Fruit fly (Drosophila melanogaster) whole organism, embryonic: Measurements from ENCODE around the gene CG31760.
A peak's percentile ranks its signal among the peaks of the same experiment; 100 is the strongest.

Experiments
- Asciz ChIP-seq: fragments of 200-800 bp; sonication (Bioruptor generic); optimal IDR thresholded peaks from 2 replicates; lab custom pipeline; 2017; ENCODE audit warnings: missing biosample characterization, mild to moderate bottlenecking, missing genetic modification characterization, missing genetic modification reagents
- CG1024 ChIP-seq: fragments of 200-800 bp; sonication (Bioruptor generic); IDR thresholded peaks from 2 replicates; pipeline ENCODE4 v1.3.6; 2022; ENCODE audit warnings: missing biosample characterization, missing genetic modification characterization
- CG10431 ChIP-seq: fragments of 200-800 bp; sonication (Bioruptor generic); optimal IDR thresholded peaks from 3 replicates; lab custom pipeline; 2018; ENCODE audit warnings: missing biosample characterization, mild to moderate bottlenecking, missing genetic modification characterization
- CG11398 ChIP-seq: fragments of 200-800 bp; sonication (Bioruptor generic); optimal IDR thresholded peaks from 2 replicates; lab custom pipeline; 2016; ENCODE audit warnings: missing biosample characterization, missing genetic modification characterization
- CG13775 ChIP-seq: fragments of 200-800 bp; sonication (Bioruptor generic); optimal IDR thresholded peaks from 3 replicates; lab custom pipeline; 2017; ENCODE audit warnings: missing biosample characterization, mild to moderate bottlenecking, missing genetic modification characterization
- CG15514 ChIP-seq: fragments of 200-800 bp; sonication (Bioruptor generic); optimal IDR thresholded peaks from 3 replicates; lab custom pipeline; 2017; ENCODE audit warnings: missing biosample characterization, missing genetic modification characterization, mild to moderate bottlenecking, moderate library complexity, missing genetic modification reagents
- CG1603 ChIP-seq: fragments of 200-800 bp; sonication (Bioruptor generic); optimal IDR thresholded peaks from 2 replicates; lab custom pipeline; 2019; ENCODE audit warnings: missing biosample characterization, mild to moderate bottlenecking, missing genetic modification characterization, moderate library complexity
- CG1647 ChIP-seq: fragments of 200-800 bp; sonication (Bioruptor generic); optimal IDR thresholded peaks from 3 replicates; lab custom pipeline; 2016; ENCODE audit warnings: missing biosample characterization, missing genetic modification characterization
- CG16779 ChIP-seq: fragments of 200-800 bp; sonication (Bioruptor generic); IDR thresholded peaks from 2 replicates; pipeline ENCODE4 v1.3.6; 2022; ENCODE audit warnings: missing biosample characterization, missing genetic modification characterization
- CG17328 ChIP-seq: fragments of 200-800 bp; sonication (Bioruptor generic); IDR thresholded peaks from 2 replicates; pipeline ENCODE4 v1.3.6; 2022; ENCODE audit warnings: missing biosample characterization, missing genetic modification characterization
- CG17361 ChIP-seq: fragments of 200-800 bp; sonication (Bioruptor generic); IDR thresholded peaks from 3 replicates; pipeline ENCODE4 v1.3.6; 2022; ENCODE audit warnings: missing biosample characterization, missing genetic modification characterization
- CG32532 ChIP-seq: fragments of 200-800 bp; sonication (Bioruptor generic); IDR thresholded peaks from 2 replicates; pipeline ENCODE4 v1.3.6; 2022; ENCODE audit warnings: missing biosample characterization, missing genetic modification characterization
- CG3995 ChIP-seq: fragments of 200-800 bp; sonication (Bioruptor generic); optimal IDR thresholded peaks from 3 replicates; lab custom pipeline; 2016; ENCODE audit warnings: missing biosample characterization, missing genetic modification characterization
- CG4854 ChIP-seq: fragments of 200-800 bp; sonication (Bioruptor generic); optimal IDR thresholded peaks from 2 replicates; lab custom pipeline; 2016; ENCODE audit warnings: missing biosample characterization, missing genetic modification characterization, inconsistent platforms
- CG7963 ChIP-seq: fragments of 200-800 bp; sonication (Bioruptor generic); IDR thresholded peaks from 3 replicates; pipeline ENCODE4 v1.3.6; 2022; ENCODE audit warnings: missing biosample characterization, missing genetic modification characterization; ENCODE audit not compliant: partially characterized antibody
- Doc3 ChIP-seq: fragments of 200-800 bp; sonication (Bioruptor generic); IDR thresholded peaks from 3 replicates; pipeline ENCODE4 v1.3.6; 2022; ENCODE audit warnings: missing biosample characterization, missing genetic modification characterization; ENCODE audit not compliant: partially characterized antibody
- Ets65A ChIP-seq: fragments of 200-800 bp; sonication (Bioruptor generic); peaks from one replicate; lab custom pipeline; 2016; ENCODE audit warnings: missing biosample characterization, missing genetic modification characterization
- HLHmδ ChIP-seq: fragments of 200-800 bp; sonication (Bioruptor generic); optimal IDR thresholded peaks from 2 replicates; lab custom pipeline; 2018; ENCODE audit warnings: missing biosample characterization, mild to moderate bottlenecking, missing genetic modification characterization, moderate library complexity
- Hr78 ChIP-seq, 2 experiments: fragments of 200-800 bp in 1 of 2; fragments of >200 bp in 1 of 2; sonication (Bioruptor generic) in 1 of 2; optimal IDR thresholded peaks; 2 replicates each; lab custom pipeline; 2017 to 2019; ENCODE audit warnings: missing biosample characterization in 2 of 2, missing genetic modification characterization in 2 of 2, mild to moderate bottlenecking in 1 of 2, moderate library complexity in 1 of 2
- Mes4 ChIP-seq: fragments of 200-800 bp; sonication (Bioruptor generic); optimal IDR thresholded peaks from 2 replicates; lab custom pipeline; 2016; ENCODE audit warnings: missing biosample characterization, missing genetic modification characterization
- Mrtf ChIP-seq: fragments of 200-800 bp; sonication (Bioruptor generic); IDR thresholded peaks from 3 replicates; pipeline ENCODE4 v1.3.6; 2022; ENCODE audit warnings: missing biosample characterization, missing genetic modification characterization
- NC2β ChIP-seq: fragments of 200-800 bp; sonication (Bioruptor generic); optimal IDR thresholded peaks from 2 replicates; lab custom pipeline; 2016; ENCODE audit warnings: missing biosample characterization, missing genetic modification characterization
- NfI ChIP-seq: fragments of 200-800 bp; sonication (Bioruptor generic); optimal IDR thresholded peaks from 3 replicates; lab custom pipeline; 2018; ENCODE audit warnings: missing biosample characterization, mild to moderate bottlenecking, missing genetic modification characterization, moderate library complexity
- PHDP ChIP-seq: fragments of 200-800 bp; sonication (Bioruptor generic); optimal IDR thresholded peaks from 3 replicates; lab custom pipeline; 2018; ENCODE audit warnings: missing biosample characterization, mild to moderate bottlenecking, missing genetic modification characterization, moderate library complexity
- Taf1 ChIP-seq: fragments of 200-800 bp; sonication (Bioruptor generic); IDR thresholded peaks from 2 replicates; pipeline ENCODE4 v1.3.6; 2022; ENCODE audit warnings: missing biosample characterization, missing genetic modification characterization
- ato ChIP-seq: fragments of 200-800 bp; sonication (Bioruptor generic); IDR thresholded peaks from 2 replicates; pipeline ENCODE4 v1.3.6; 2022; ENCODE audit warnings: missing biosample characterization, missing genetic modification characterization; ENCODE audit not compliant: partially characterized antibody
- dpn ChIP-seq, 2 experiments: fragments of 200-800 bp; sonication (Bioruptor generic); optimal IDR thresholded peaks; 3 replicates each; lab custom pipeline; 2016; ENCODE audit warnings: missing biosample characterization in 2 of 2, missing genetic modification characterization in 2 of 2
- esg ChIP-seq: fragments of 200-800 bp; sonication (Bioruptor generic); conservative IDR thresholded peaks from 2 replicates; pipeline ENCODE4 v1.3.6; 2022; ENCODE audit warnings: missing biosample characterization, missing genetic modification characterization
- fru ChIP-seq: fragments of >200 bp; optimal IDR thresholded peaks from 2 replicates; lab custom pipeline; 2017
- ind ChIP-seq: fragments of 200-800 bp; sonication (Bioruptor generic); optimal IDR thresholded peaks from 3 replicates; lab custom pipeline; 2016; ENCODE audit warnings: missing biosample characterization, missing genetic modification characterization
- nerfin-2 ChIP-seq: fragments of 200-800 bp; sonication (Bioruptor generic); IDR thresholded peaks from 2 replicates; pipeline ENCODE4 v1.3.6; 2022; ENCODE audit warnings: missing biosample characterization, missing genetic modification characterization; ENCODE audit not compliant: partially characterized antibody
- otp ChIP-seq: fragments of 200-800 bp; sonication (Bioruptor generic); IDR thresholded peaks from 3 replicates; pipeline ENCODE4, ENCODE4 v1.3.6; 2022; ENCODE audit warnings: missing biosample characterization, missing genetic modification characterization
- pum ChIP-seq: fragments of 200-800 bp; sonication (Bioruptor generic); optimal IDR thresholded peaks from 2 replicates; lab custom pipeline; 2016; ENCODE audit warnings: missing biosample characterization, missing genetic modification characterization
- row ChIP-seq: fragments of 200-800 bp; sonication (Bioruptor generic); IDR thresholded peaks from 3 replicates; pipeline ENCODE4 v1.3.6; 2022; ENCODE audit warnings: missing biosample characterization, missing genetic modification characterization
- tx ChIP-seq: fragments of 200-800 bp; sonication (Bioruptor generic); optimal IDR thresholded peaks from 2 replicates; lab custom pipeline; 2016; ENCODE audit warnings: missing biosample characterization, missing genetic modification characterization
- vnd ChIP-seq: fragments of 200-800 bp; sonication (Bioruptor generic); IDR thresholded peaks from 3 replicates; pipeline ENCODE4 v1.3.6; 2022; ENCODE audit warnings: missing biosample characterization, missing genetic modification characterization; ENCODE audit not compliant: partially characterized antibody

The CG31760 gene

DNA sequence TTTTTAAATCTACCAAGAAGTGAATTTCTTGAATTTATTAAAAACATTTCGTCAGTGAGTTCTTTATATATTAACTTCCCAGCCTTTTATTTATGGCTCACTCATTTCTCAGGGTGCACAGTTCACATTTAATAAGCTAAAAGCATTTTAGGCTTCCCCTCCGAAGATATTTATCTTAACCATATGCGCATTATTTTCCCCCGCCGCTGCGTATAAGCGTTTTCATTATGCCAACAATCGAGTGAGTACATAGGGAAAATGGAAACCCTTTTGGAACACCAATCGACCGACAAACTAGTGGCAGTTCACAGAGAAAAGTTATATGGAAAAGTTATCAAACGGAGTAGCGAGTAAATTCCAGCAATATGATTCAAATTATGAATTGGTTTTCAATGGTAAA, 4.9 kb upstream of the CG31760 start, which contains the start of gene Gr33a:
Gene Gr33a (plus strand): TSS at position 301 of the 400 bp plus-strand sequence.
- TF ChIP-seq otp (GFP tag; lab: Robert Waterston, UW) (no peak), esg (GFP tag; lab: Robert Waterston, UW) (no peak), CG17328 (GFP tag; lab: Robert Waterston, UW) (no peak), CG1603 (tag; lab: Kevin White, UChicago) (no peak), CG7963 (GFP tag; lab: Robert Waterston, UW) (no peak), Mrtf (GFP tag; lab: Robert Waterston, UW) (no peak), CG32532 (no peak), HLHmδ (GFP tag; lab: Kevin White, UChicago) (no peak), tx (GFP tag; lab: Kevin White, UChicago) (no peak), CG1024 (no peak), pum (no peak), CG16779 (no peak), ato (GFP tag; lab: Robert Waterston, UW) (no peak), CG15514 (GFP tag; lab: Kevin White, UChicago) (no peak), NfI (no peak), vnd (GFP tag; lab: Robert Waterston, UW) (no peak), CG1647 (no peak), Hr78 (GFP tag; optimal IDR thresholded peaks at IDR 0.05; lab: Kevin White, UChicago) (no peak), nerfin-2 (GFP tag; lab: Robert Waterston, UW) (no peak)

DNA sequence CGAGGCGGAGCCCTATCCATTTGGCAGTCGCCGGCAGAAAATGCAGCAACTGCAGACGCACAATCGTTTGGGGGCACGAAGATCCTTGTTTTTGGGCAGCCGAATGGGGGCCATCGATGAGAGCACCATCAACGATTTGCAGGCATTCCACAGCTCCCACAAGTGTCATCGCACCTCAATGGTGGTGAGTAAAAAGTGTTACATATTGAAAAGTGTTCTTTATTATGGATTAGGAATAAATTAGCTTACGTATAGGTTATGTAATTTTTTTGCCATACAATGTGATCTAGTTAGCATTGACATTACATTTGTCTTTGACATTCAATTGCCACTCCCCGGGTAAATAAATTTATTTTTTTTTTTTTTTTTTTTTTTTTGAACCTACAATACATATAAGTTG, 18.9 kb downstream of the CG31760 start, which contains the start of gene CG31861:
Gene CG31861 (plus strand): TSS at position 301 of the 400 bp plus-strand sequence.
- TF ChIP-seq Ets65A (GFP tag; lab: Kevin White, UChicago) (peak; percentile 89), Taf1 (no peak)

DNA sequence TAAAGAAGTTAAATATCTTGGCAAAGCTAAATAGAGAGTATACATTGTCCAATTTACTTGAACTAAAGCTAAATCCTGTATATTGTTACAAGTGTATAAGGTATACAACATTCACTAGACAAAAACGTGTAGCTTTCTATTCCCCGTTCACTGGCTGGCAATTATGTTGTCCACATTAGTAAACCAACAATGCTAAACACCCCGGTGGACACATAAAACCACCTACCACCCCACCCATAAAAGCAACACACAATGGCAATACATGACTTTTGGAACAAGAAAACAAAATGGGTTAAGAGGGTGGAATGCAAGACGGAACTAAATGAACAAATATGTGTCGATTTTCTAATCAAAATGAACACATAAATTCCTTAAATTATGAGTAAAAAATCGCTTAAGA, 21.4 kb downstream of the CG31760 start, which contains the start of gene ZnT33D:
Gene ZnT33D (plus strand): TSS at position 301 of the 400 bp plus-strand sequence.
- no peak for TF ChIP-seq CG4854 (GFP tag; lab: Kevin White, UChicago)
- TF ChIP-seq Mes4 (GFP tag; lab: Kevin White, UChicago): no peak
- no peak for TF ChIP-seq Taf1
- no peak for TF ChIP-seq ind (GFP tag; lab: Kevin White, UChicago)
- TF ChIP-seq row: no peak
- TF ChIP-seq NC2β: no peak
- no peak for TF ChIP-seq dpn (GFP tag; optimal IDR thresholded peaks at IDR 0.05; lab: Kevin White, UChicago)
- TF ChIP-seq fru (lab: Kevin White, UChicago): no peak
- TF ChIP-seq CG3995: no peak
- TF ChIP-seq Asciz: no peak
- TF ChIP-seq CG17361 (GFP tag; lab: Robert Waterston, UW): no peak
- TF ChIP-seq PHDP (tag; lab: Kevin White, UChicago): no peak
- no peak for TF ChIP-seq CG1024
- no peak for TF ChIP-seq CG1647
- TF ChIP-seq CG13775 (GFP tag; lab: Kevin White, UChicago): no peak
- no peak for TF ChIP-seq Doc3
- TF ChIP-seq CG10431: no peak

DNA sequence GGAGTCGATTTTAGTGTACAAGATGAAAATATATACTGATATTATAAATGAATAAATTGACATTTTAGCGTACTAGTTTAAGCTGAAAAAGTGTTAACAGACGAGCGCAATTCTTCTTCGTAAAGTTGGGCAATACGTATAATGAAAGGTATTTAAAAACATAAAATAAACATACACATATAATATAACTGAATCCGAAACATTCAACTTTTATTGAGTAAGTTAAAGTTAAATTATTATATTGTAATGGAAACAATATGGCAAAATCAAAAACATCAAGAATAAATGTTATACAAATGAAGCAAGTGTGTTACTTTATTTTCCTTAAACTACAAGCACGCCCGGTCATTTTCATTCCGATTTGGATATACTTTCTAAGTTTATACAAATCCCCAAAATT, 27.7 kb downstream of the CG31760 start, which contains the start of gene CG17217:
Gene CG17217 (plus strand): TSS at position 301 of the 400 bp plus-strand sequence.
- no peak for TF ChIP-seq CG11398 (GFP tag; lab: Kevin White, UChicago)
